Fruit fly (Drosophila melanogaster): ENCODE data around the gene CtsL4.

dm6 chr2L:10403803-10404315 lies 47.5 kb upstream of the CtsL4 start:
- TF ChIP-seq usp (GFP tag; optimal IDR thresholded peaks at IDR 0.05) (no peak), pan (optimal IDR thresholded peaks at IDR 0.05) (no peak), EcR (GFP tag; optimal IDR thresholded peaks at IDR 0.05) (no peak)
